Fruit fly (Drosophila melanogaster): ENCODE data around the gene bchs.
A peak's percentile ranks its signal among the peaks of the same experiment; 100 is the strongest.

bchs gene

DNA sequence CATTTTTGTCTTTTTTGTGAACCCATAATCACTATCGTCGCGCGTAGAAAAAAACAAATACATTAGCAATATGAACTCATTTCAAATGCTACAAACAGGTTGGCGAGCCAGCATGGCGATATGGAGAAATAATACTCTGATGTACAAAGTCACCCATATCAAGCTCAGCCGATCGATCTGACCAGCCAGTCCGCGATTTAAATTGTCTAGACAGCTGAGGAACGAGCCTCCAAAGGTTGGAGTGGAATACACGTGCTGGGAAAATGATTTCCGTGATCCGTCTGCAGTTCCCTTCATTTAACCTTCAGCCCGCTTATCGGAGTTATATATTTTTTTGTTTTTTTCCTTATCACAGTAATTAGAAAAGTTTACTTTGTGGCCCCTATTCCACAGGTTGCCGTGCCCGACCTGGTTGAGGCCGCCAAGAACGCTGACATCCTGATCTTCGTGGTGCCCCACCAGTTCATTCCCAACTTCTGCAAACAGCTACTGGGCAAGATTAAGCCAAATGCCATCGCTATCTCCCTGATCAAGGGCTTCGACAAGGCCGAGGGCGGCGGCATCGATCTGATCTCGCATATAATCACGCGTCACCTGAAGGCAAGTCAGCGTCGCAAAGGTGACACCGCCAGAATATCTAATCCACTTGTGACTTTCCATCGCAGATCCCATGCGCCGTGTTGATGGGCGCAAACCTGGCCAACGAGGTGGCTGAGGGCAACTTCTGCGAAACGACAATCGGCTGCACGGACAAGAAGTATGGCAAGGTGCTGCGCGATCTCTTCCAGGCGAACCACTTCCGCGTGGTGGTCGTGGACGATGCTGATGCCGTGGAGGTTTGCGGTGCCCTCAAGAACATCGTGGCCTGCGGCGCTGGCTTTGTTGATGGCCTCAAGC is 38.9 kb downstream of the bchs start (continued):
- TF ChIP-seq CG6175 (GFP tag; IDR thresholded peaks at IDR 0.05) (no peak), Deaf1 (tag; optimal IDR thresholded peaks at IDR 0.05) (no peak), Hr78 (GFP tag; optimal IDR thresholded peaks at IDR 0.05) (peak in 1 of 2 experiments; percentile 3), CG14667 (GFP tag; IDR thresholded peaks at IDR 0.05) (no peak), trem (tag; optimal IDR thresholded peaks at IDR 0.05) (no peak), CG4617 (GFP tag; optimal IDR thresholded peaks at IDR 0.05; ENCODE audit: borderline replicate concordance) (no peak), ac (GFP tag; optimal IDR thresholded peaks at IDR 0.05) (no peak), Sin3A (optimal IDR thresholded peaks at IDR 0.05) (no peak), Stat92E (GFP tag; optimal IDR thresholded peaks at IDR 0.05) (no peak), CG8359 (GFP tag; optimal IDR thresholded peaks at IDR 0.05; ENCODE audit: borderline replicate concordance) (no peak), CG16779 (GFP tag; IDR thresholded peaks at IDR 0.05) (no peak), zen (tag; optimal IDR thresholded peaks at IDR 0.05) (no peak), exex (tag; optimal IDR thresholded peaks at IDR 0.05) (peak; percentile 84), CG3065 (GFP tag; optimal IDR thresholded peaks at IDR 0.05) (no peak), shn (GFP tag; optimal IDR thresholded peaks at IDR 0.05) (no peak), Dbx (GFP tag; IDR thresholded peaks at IDR 0.05) (peak; percentile 62; the same call in 2 of the 3 replicates), CG8290 (GFP tag; optimal IDR thresholded peaks at IDR 0.05) (no peak), CG8290 (tag; optimal IDR thresholded peaks at IDR 0.05) (peak in 1 of 2 experiments; percentile 54), Med (GFP tag) (peak; percentile 84), dpn (GFP tag; optimal IDR thresholded peaks at IDR 0.05) (no peak), Camta (GFP tag; optimal IDR thresholded peaks at IDR 0.05) (no peak), oc (tag; optimal IDR thresholded peaks at IDR 0.05) (no peak), CG34376 (GFP tag; optimal IDR thresholded peaks at IDR 0.05) (peak; percentile 46), mam (GFP tag; optimal IDR thresholded peaks at IDR 0.05) (no peak), Pdp1 (GFP tag; optimal IDR thresholded peaks at IDR 0.05) (peak in 1 of 2 experiments; percentile 8), YL-1 (GFP tag; optimal IDR thresholded peaks at IDR 0.05) (no peak), org-1 (GFP tag; optimal IDR thresholded peaks at IDR 0.05) (no peak), otp (GFP tag; IDR thresholded peaks at IDR 0.05) (no peak), Max (GFP tag; optimal IDR thresholded peaks at IDR 0.05) (no peak), crp (GFP tag; optimal IDR thresholded peaks at IDR 0.05) (no peak), Eip74EF (GFP tag; optimal IDR thresholded peaks at IDR 0.05) (peak; percentile 61 to 85), CG11560 (tag; IDR thresholded peaks at IDR 0.05) (0 out of 3 replicates have a peak, but pooled peaks have one; percentile 60), lbe (GFP tag; optimal IDR thresholded peaks at IDR 0.05) (no peak), CG1832 (GFP tag; optimal IDR thresholded peaks at IDR 0.05) (peak; percentile 39), gro (GFP tag; optimal IDR thresholded peaks at IDR 0.05) (no peak), gsb-n (tag; optimal IDR thresholded peaks at IDR 0.05) (no peak), chinmo (GFP tag; IDR thresholded peaks at IDR 0.05; ENCODE audit: partially characterized antibody) (peak; percentile 75; the same call in 3 of the 4 replicates), CG12769 (tag; optimal IDR thresholded peaks at IDR 0.05) (peak; percentile 81), tgo (GFP tag; IDR thresholded peaks at IDR 0.05) (0 out of 3 replicates have a peak, but pooled peaks have one; percentile 18), HmgZ (tag; optimal IDR thresholded peaks at IDR 0.05) (no peak), Dad (GFP tag; optimal IDR thresholded peaks at IDR 0.05) (no peak), pita (GFP tag; optimal IDR thresholded peaks at IDR 0.05) (no peak)
